Fruit fly (Drosophila melanogaster) whole organism, embryonic: ENCODE measurements around the gene CG8301.

Experiments
- Bdp1 ChIP-seq: fragments of 200-800 bp; sonication (Bioruptor generic); optimal IDR thresholded peaks from 3 replicates; lab custom pipeline; 2016; ENCODE audit warnings: missing biosample characterization, missing genetic modification characterization
- CG1024 ChIP-seq: fragments of 200-800 bp; sonication (Bioruptor generic); IDR thresholded peaks from 2 replicates; pipeline ENCODE4 v1.3.6; 2022; ENCODE audit warnings: missing biosample characterization, missing genetic modification characterization
- CG10267 ChIP-seq: fragments of 200-800 bp; sonication (Bioruptor generic); optimal IDR thresholded peaks from 2 replicates; lab custom pipeline; 2018; ENCODE audit warnings: missing biosample characterization, mild to moderate bottlenecking, missing genetic modification characterization, moderate library complexity
- CG11723 ChIP-seq: fragments of 200-800 bp; sonication (Bioruptor generic); optimal IDR thresholded peaks from 2 replicates; lab custom pipeline; 2017; ENCODE audit warnings: missing biosample characterization, mild to moderate bottlenecking, missing genetic modification characterization
- CG12391 ChIP-seq: fragments of 200-800 bp; sonication (Bioruptor generic); optimal IDR thresholded peaks from 3 replicates; lab custom pipeline; 2018; ENCODE audit warnings: missing biosample characterization, mild to moderate bottlenecking, missing genetic modification characterization, moderate library complexity
- CG12769 ChIP-seq: fragments of 200-800 bp; sonication (Bioruptor generic); optimal IDR thresholded peaks from 2 replicates; lab custom pipeline; 2019; ENCODE audit warnings: missing biosample characterization, mild to moderate bottlenecking, missing genetic modification characterization, moderate library complexity
- CG13775 ChIP-seq: fragments of 200-800 bp; sonication (Bioruptor generic); optimal IDR thresholded peaks from 3 replicates; lab custom pipeline; 2017; ENCODE audit warnings: missing biosample characterization, mild to moderate bottlenecking, missing genetic modification characterization
- CG13894 ChIP-seq: fragments of 200-800 bp; sonication (Bioruptor generic); optimal IDR thresholded peaks from 3 replicates; lab custom pipeline; 2018; ENCODE audit warnings: missing biosample characterization, mild to moderate bottlenecking, missing genetic modification characterization, moderate library complexity
- CG14014 ChIP-seq: fragments of 200-800 bp; sonication (Bioruptor generic); IDR thresholded peaks from 2 replicates; pipeline ENCODE4 v1.3.6; 2022; ENCODE audit warnings: missing biosample characterization, missing genetic modification characterization
- CG15696 ChIP-seq: fragments of 200-800 bp; sonication (Bioruptor generic); optimal IDR thresholded peaks from 2 replicates; lab custom pipeline; 2019; ENCODE audit warnings: missing biosample characterization, mild to moderate bottlenecking, missing genetic modification characterization, moderate library complexity
- CG17186 ChIP-seq: fragments of 200-800 bp; sonication (Bioruptor generic); optimal IDR thresholded peaks from 3 replicates; lab custom pipeline; 2017; ENCODE audit warnings: missing biosample characterization, missing genetic modification reagents, missing genetic modification characterization
- CG1832 ChIP-seq: fragments of 200-800 bp; sonication (Bioruptor generic); optimal IDR thresholded peaks from 2 replicates; lab custom pipeline; 2017; ENCODE audit warnings: missing biosample characterization, mild to moderate bottlenecking, missing genetic modification characterization, inconsistent platforms
- CG2202 ChIP-seq: fragments of 200-800 bp; sonication (Bioruptor generic); optimal IDR thresholded peaks from 2 replicates; lab custom pipeline; 2018; ENCODE audit warnings: missing biosample characterization, mild to moderate bottlenecking, missing genetic modification characterization
- CG30431 ChIP-seq: fragments of 200-800 bp; sonication (Bioruptor generic); optimal IDR thresholded peaks from 2 replicates; lab custom pipeline; 2017; ENCODE audit warnings: missing biosample characterization, missing genetic modification characterization
- CG3726 ChIP-seq: fragments of 200-800 bp; sonication (Bioruptor generic); IDR thresholded peaks from 3 replicates; pipeline ENCODE4, ENCODE4 v1.3.6; 2022; ENCODE audit warnings: missing biosample characterization, missing genetic modification characterization
- CG3847 ChIP-seq: fragments of 200-800 bp; sonication (Bioruptor generic); IDR thresholded peaks from 2 replicates; pipeline ENCODE4 v1.3.6; 2022; ENCODE audit warnings: missing biosample characterization, missing genetic modification characterization
- CG4820 ChIP-seq: fragments of 200-800 bp; sonication (Bioruptor generic); optimal IDR thresholded peaks from 3 replicates; lab custom pipeline; 2016; ENCODE audit warnings: missing biosample characterization, missing genetic modification characterization
- CG4854 ChIP-seq: fragments of 200-800 bp; sonication (Bioruptor generic); optimal IDR thresholded peaks from 2 replicates; lab custom pipeline; 2016; ENCODE audit warnings: missing biosample characterization, missing genetic modification characterization, inconsistent platforms
- CG6254 ChIP-seq: fragments of 200-800 bp; sonication (Bioruptor generic); optimal IDR thresholded peaks from 3 replicates; lab custom pipeline; 2017; ENCODE audit warnings: mild to moderate bottlenecking, missing biosample characterization, missing genetic modification reagents, missing genetic modification characterization
- CG9727 ChIP-seq: fragments of 200-800 bp; sonication (Bioruptor generic); optimal IDR thresholded peaks from 3 replicates; lab custom pipeline; 2017; ENCODE audit warnings: missing biosample characterization, mild to moderate bottlenecking, missing genetic modification characterization
- Dad ChIP-seq: fragments of 200-800 bp; sonication (Bioruptor generic); optimal IDR thresholded peaks from 3 replicates; lab custom pipeline; 2016; ENCODE audit warnings: missing biosample characterization, missing genetic modification characterization
- ERR ChIP-seq: fragments of 200-800 bp; sonication (Bioruptor generic); optimal IDR thresholded peaks from 2 replicates; lab custom pipeline; 2016; ENCODE audit warnings: missing biosample characterization, missing genetic modification characterization
- Eip74EF ChIP-seq, 2 experiments: fragments of 200-800 bp in 1 of 2; fragments of >200 bp in 1 of 2; sonication (Bioruptor generic) in 1 of 2; optimal IDR thresholded peaks; 2 replicates each; lab custom pipeline; 2017 to 2019; ENCODE audit warnings: missing biosample characterization in 2 of 2, missing genetic modification characterization in 2 of 2, mild to moderate bottlenecking in 1 of 2, moderate library complexity in 1 of 2
- Fer2 ChIP-seq: fragments of 200-800 bp; sonication (Bioruptor generic); optimal IDR thresholded peaks from 2 replicates; lab custom pipeline; 2018; ENCODE audit warnings: missing biosample characterization, mild to moderate bottlenecking, missing genetic modification characterization, moderate library complexity
- H2.0 ChIP-seq: fragments of 200-800 bp; sonication (Bioruptor generic); IDR thresholded peaks from 2 replicates; pipeline ENCODE4 v1.3.6; 2022; ENCODE audit warnings: missing biosample characterization, missing genetic modification characterization
- Hand ChIP-seq: fragments of 200-800 bp; sonication (Bioruptor generic); optimal IDR thresholded peaks from 2 replicates; lab custom pipeline; 2017; ENCODE audit warnings: mild to moderate bottlenecking, missing biosample characterization, missing genetic modification reagents, missing genetic modification characterization
- Hr51 ChIP-seq, 2 experiments: fragments of 200-800 bp; sonication (Bioruptor generic); optimal IDR thresholded peaks; 2 replicates in 1 of 2; 3 replicates in 1 of 2; lab custom pipeline; 2016 to 2018; ENCODE audit warnings: missing biosample characterization in 2 of 2, missing genetic modification characterization in 2 of 2, mild to moderate bottlenecking in 1 of 2, moderate library complexity in 1 of 2
- Opbp ChIP-seq: fragments of 200-800 bp; sonication (Bioruptor generic); IDR thresholded peaks from 3 replicates; pipeline ENCODE4 v1.3.6; 2022; ENCODE audit warnings: missing biosample characterization, missing genetic modification characterization; ENCODE audit not compliant: partially characterized antibody
- Poxn ChIP-seq: fragments of 200-800 bp; sonication (Bioruptor generic); IDR thresholded peaks from 2 replicates; pipeline ENCODE4 v1.3.6; 2022; ENCODE audit warnings: missing biosample characterization, missing genetic modification characterization
- Vsx1 ChIP-seq: fragments of 200-800 bp; sonication (Bioruptor generic); optimal IDR thresholded peaks from 2 replicates; lab custom pipeline; 2017; ENCODE audit warnings: missing biosample characterization, mild to moderate bottlenecking, missing genetic modification characterization, missing genetic modification reagents
- bbx ChIP-seq: fragments of 200-800 bp; sonication (Bioruptor generic); IDR thresholded peaks from 2 replicates; pipeline ENCODE4 v1.3.6; 2022; ENCODE audit warnings: missing biosample characterization, missing genetic modification characterization; ENCODE audit not compliant: partially characterized antibody
- cg ChIP-seq: fragments of 200-800 bp; sonication (Bioruptor generic); optimal IDR thresholded peaks from 3 replicates; lab custom pipeline; 2019; ENCODE audit warnings: missing biosample characterization, mild to moderate bottlenecking, missing genetic modification characterization, moderate library complexity
- chm ChIP-seq: fragments of 200-800 bp; sonication (Bioruptor generic); IDR thresholded peaks from 2 replicates; pipeline ENCODE4 v1.3.6; 2022; ENCODE audit warnings: missing biosample characterization, missing genetic modification characterization
- danr ChIP-seq: fragments of 200-800 bp; sonication (Bioruptor generic); IDR thresholded peaks from 2 replicates; pipeline ENCODE4 v1.3.6; 2022; ENCODE audit warnings: missing biosample characterization, missing genetic modification characterization
- fru ChIP-seq: fragments of >200 bp; optimal IDR thresholded peaks from 2 replicates; lab custom pipeline; 2017
- gce ChIP-seq: fragments of 200-800 bp; sonication (Bioruptor generic); IDR thresholded peaks from 3 replicates; pipeline ENCODE4 v1.3.6; 2022; ENCODE audit warnings: missing biosample characterization, missing genetic modification characterization
- gt ChIP-seq: fragments of 200-800 bp; sonication (Bioruptor generic); IDR thresholded peaks from 2 replicates; pipeline ENCODE4 v1.3.6; 2022; ENCODE audit warnings: missing biosample characterization, missing genetic modification characterization
- hkb ChIP-seq, 2 experiments: fragments of 200-800 bp in 1 of 2; fragments of >200 bp in 1 of 2; sonication (Bioruptor generic) in 1 of 2; IDR thresholded peaks in 1 of 2; optimal IDR thresholded peaks in 1 of 2; 2 replicates each; pipeline versions ENCODE4 v1.3.6 to Lab custom; 2017 to 2022; ENCODE audit warnings: missing biosample characterization in 1 of 2, missing genetic modification characterization in 1 of 2
- inv ChIP-seq: fragments of 200-800 bp; sonication (Bioruptor generic); IDR thresholded peaks from 2 replicates; pipeline ENCODE4 v1.3.6; 2022; ENCODE audit warnings: missing biosample characterization, missing genetic modification characterization; ENCODE audit not compliant: partially characterized antibody
- jing ChIP-seq: fragments of 200-800 bp; sonication (Bioruptor generic); optimal IDR thresholded peaks from 2 replicates; lab custom pipeline; 2018; ENCODE audit warnings: missing biosample characterization, mild to moderate bottlenecking, missing genetic modification characterization
- luna ChIP-seq: fragments of 200-800 bp; sonication (Bioruptor generic); optimal IDR thresholded peaks from 2 replicates; lab custom pipeline; 2016; ENCODE audit warnings: missing biosample characterization, missing genetic modification characterization
- maf-S ChIP-seq: fragments of 200-800 bp; sonication (Bioruptor generic); optimal IDR thresholded peaks from 2 replicates; lab custom pipeline; 2016; ENCODE audit warnings: missing biosample characterization, missing genetic modification characterization
- mirr ChIP-seq: fragments of 200-800 bp; sonication (Bioruptor generic); optimal IDR thresholded peaks from 3 replicates; lab custom pipeline; 2018; ENCODE audit warnings: missing biosample characterization, mild to moderate bottlenecking, missing genetic modification characterization
- nerfin-1 ChIP-seq: fragments of 200-800 bp; sonication (Bioruptor generic); optimal IDR thresholded peaks from 3 replicates; lab custom pipeline; 2019; ENCODE audit warnings: missing biosample characterization, mild to moderate bottlenecking, missing genetic modification characterization, moderate library complexity
- nmo ChIP-seq: fragments of 200-800 bp; sonication (Bioruptor generic); optimal IDR thresholded peaks from 2 replicates; lab custom pipeline; 2018; ENCODE audit warnings: missing biosample characterization, mild to moderate bottlenecking, missing genetic modification characterization, moderate library complexity
- p53 ChIP-seq: fragments of 200-800 bp; sonication (Bioruptor generic); optimal IDR thresholded peaks from 2 replicates; lab custom pipeline; 2016; ENCODE audit warnings: missing biosample characterization, missing genetic modification characterization
- pros ChIP-seq: fragments of 200-800 bp; sonication (Bioruptor generic); optimal IDR thresholded peaks from 3 replicates; lab custom pipeline; 2019; ENCODE audit warnings: missing biosample characterization, mild to moderate bottlenecking, missing genetic modification characterization, moderate library complexity
- rib ChIP-seq: fragments of 200-800 bp; sonication (Bioruptor generic); IDR thresholded peaks from 2 replicates; pipeline ENCODE4 v1.3.6; 2022; ENCODE audit warnings: missing biosample characterization, missing genetic modification characterization
- tup ChIP-seq: fragments of 200-800 bp; sonication (Bioruptor generic); optimal IDR thresholded peaks from 2 replicates; lab custom pipeline; 2016; ENCODE audit warnings: missing biosample characterization, mild to moderate bottlenecking, missing genetic modification characterization, moderate library complexity
- z ChIP-seq: fragments of 200-800 bp; sonication (Bioruptor generic); IDR thresholded peaks from 3 replicates; pipeline ENCODE4 v1.3.6; 2022; ENCODE audit warnings: missing biosample characterization, missing genetic modification characterization

CG8301 gene

dm6 chr3R:9618331-9618730 is 37.2 kb downstream of the CG8301 start (continued):
- TF ChIP-seq CG13775 (GFP tag; lab: Kevin White, UChicago), result peak; percentile 45
- TF ChIP-seq CG9727 (GFP tag; lab: Kevin White, UChicago), result peak; percentile 66
- no peak for TF ChIP-seq CG13894 (tag; lab: Kevin White, UChicago)
- TF ChIP-seq CG11723 (GFP tag; lab: Kevin White, UChicago), result peak; percentile 56
- TF ChIP-seq CG2202 (tag; lab: Kevin White, UChicago), result peak; percentile 45
- no peak for TF ChIP-seq Opbp (GFP tag; lab: Robert Waterston, UW)
- peak; percentile 63 for TF ChIP-seq CG30431 (GFP tag; lab: Kevin White, UChicago)
- TF ChIP-seq CG3847 (GFP tag; lab: Robert Waterston, UW), result peak; percentile 55
- peak; percentile 81 for TF ChIP-seq nmo (GFP tag; lab: Kevin White, UChicago)
- no peak for TF ChIP-seq CG1832 (GFP tag; lab: Kevin White, UChicago)
- peak in 1 of 2 experiments; percentile 48 for TF ChIP-seq Eip74EF (GFP tag; optimal IDR thresholded peaks at IDR 0.05; lab: Kevin White, UChicago)
- peak; percentile 56; the same call in 1 of the 2 replicates for TF ChIP-seq CG1024 (GFP tag; lab: Robert Waterston, UW)
- TF ChIP-seq CG4820 (GFP tag; lab: Kevin White, UChicago), result peak; percentile 81
- no peak for TF ChIP-seq Poxn (GFP tag; lab: Robert Waterston, UW)
- no peak for TF ChIP-seq inv (GFP tag; lab: Robert Waterston, UW)
- TF ChIP-seq Hand, result no peak
- TF ChIP-seq CG15696 (tag; lab: Kevin White, UChicago), result peak; percentile 54
- peak; percentile 70 for TF ChIP-seq CG12769 (tag; lab: Kevin White, UChicago)
- TF ChIP-seq maf-S, result peak; percentile 60
- no peak for TF ChIP-seq ERR (GFP tag; lab: Kevin White, UChicago)
- 0 out of 3 replicates have a peak, but pooled peaks have one; percentile 63 for TF ChIP-seq gce
- peak; percentile 26 for TF ChIP-seq Fer2 (tag; lab: Kevin White, UChicago)
- TF ChIP-seq Bdp1 (GFP tag; lab: Kevin White, UChicago), result peak; percentile 34
- TF ChIP-seq luna, result no peak
- TF ChIP-seq fru (lab: Kevin White, UChicago), result no peak
- TF ChIP-seq z (GFP tag; lab: Robert Waterston, UW), result no peak
- peak; percentile 22 for TF ChIP-seq tup (GFP tag; lab: Kevin White, UChicago)
- no peak for TF ChIP-seq p53 (GFP tag; lab: Kevin White, UChicago)
- peak in 1 of 2 experiments; percentile 67 for TF ChIP-seq Hr51 (GFP tag; optimal IDR thresholded peaks at IDR 0.05; lab: Kevin White, UChicago)
- TF ChIP-seq CG12391 (tag; lab: Kevin White, UChicago), result peak; percentile 72
- no peak for TF ChIP-seq Vsx1 (GFP tag; lab: Kevin White, UChicago)
- no peak for TF ChIP-seq cg (GFP tag; lab: Kevin White, UChicago)
- TF ChIP-seq CG10267 (tag; lab: Kevin White, UChicago), result peak; percentile 45
- TF ChIP-seq CG17186 (GFP tag; lab: Kevin White, UChicago), result peak; percentile 35
- peak; percentile 52 for TF ChIP-seq CG6254
- TF ChIP-seq bbx (GFP tag; lab: Robert Waterston, UW), result no peak
- no peak for TF ChIP-seq CG4854 (GFP tag; lab: Kevin White, UChicago)
- peak; percentile 51 for TF ChIP-seq nerfin-1 (tag; lab: Kevin White, UChicago)
- peak; percentile 50 for TF ChIP-seq gt (GFP tag; lab: Robert Waterston, UW)
- no peak for TF ChIP-seq pros (GFP tag; lab: Kevin White, UChicago)
- peak; percentile 82 for TF ChIP-seq CG3726 (GFP tag; lab: Robert Waterston, UW)
- TF ChIP-seq Dad (GFP tag; lab: Kevin White, UChicago), result peak; percentile 60
- peak; percentile 84 for TF ChIP-seq H2.0 (GFP tag; lab: Robert Waterston, UW)
- TF ChIP-seq chm (GFP tag; lab: Robert Waterston, UW), result peak; percentile 76
- TF ChIP-seq mirr (GFP tag; lab: Kevin White, UChicago), result no peak
- peak; percentile 64 for TF ChIP-seq jing (GFP tag; lab: Kevin White, UChicago)
- peak; percentile 77 for TF ChIP-seq CG14014 (GFP tag; lab: Robert Waterston, UW)
- no peak for TF ChIP-seq hkb (optimal IDR thresholded peaks at IDR 0.05; lab: Kevin White, UChicago)
- peak; percentile 83 for TF ChIP-seq hkb (GFP tag; IDR thresholded peaks at IDR 0.05; lab: Robert Waterston, UW)
- TF ChIP-seq rib, result no peak
- peak; percentile 67 for TF ChIP-seq danr (GFP tag; lab: Robert Waterston, UW)
